Fruit fly (Drosophila melanogaster) whole organism, embryonic: ENCODE measurements around the gene alpha4GT2.
A peak's percentile ranks its signal among the peaks of the same experiment; 100 is the strongest.

Experiments used
- CG13775 ChIP-seq: fragments of 200-800 bp; sonication (Bioruptor generic); optimal IDR thresholded peaks from 3 replicates; lab custom pipeline; 2017; ENCODE audit warnings: missing biosample characterization, mild to moderate bottlenecking, missing genetic modification characterization
- CG34224 ChIP-seq: fragments of 200-800 bp; sonication (Bioruptor generic); IDR thresholded peaks from 3 replicates; pipeline ENCODE4 v1.3.6; 2022; ENCODE audit warnings: missing biosample characterization, missing genetic modification characterization; ENCODE audit not compliant: partially characterized antibody
- CG6791 ChIP-seq: fragments of 200-800 bp; sonication (Bioruptor generic); IDR thresholded peaks from 3 replicates; pipeline ENCODE4 v1.3.6; 2022; ENCODE audit warnings: missing biosample characterization, missing genetic modification characterization; ENCODE audit not compliant: partially characterized antibody
- bab2 ChIP-seq: fragments of 200-800 bp; sonication (Bioruptor generic); optimal IDR thresholded peaks from 2 replicates; lab custom pipeline; 2016; ENCODE audit warnings: missing biosample characterization, missing genetic modification characterization
- lilli ChIP-seq: fragments of 200-800 bp; sonication (Bioruptor generic); optimal IDR thresholded peaks from 3 replicates; lab custom pipeline; 2016; ENCODE audit warnings: missing biosample characterization, missing genetic modification characterization
- prd ChIP-seq, 3 experiments: fragments of >200 bp in 2 of 3; fragments of 200-800 bp in 1 of 3; sonication (Bioruptor generic) in 1 of 3; optimal IDR thresholded peaks in 2 of 3; IDR thresholded peaks in 1 of 3; 2 replicates in 2 of 3; 3 replicates in 1 of 3; pipeline versions ENCODE4 v1.3.6 to Lab custom; 2017 to 2022; ENCODE audit warnings: missing biosample characterization in 1 of 3, missing genetic modification characterization in 1 of 3

Gene alpha4GT2

DNA sequence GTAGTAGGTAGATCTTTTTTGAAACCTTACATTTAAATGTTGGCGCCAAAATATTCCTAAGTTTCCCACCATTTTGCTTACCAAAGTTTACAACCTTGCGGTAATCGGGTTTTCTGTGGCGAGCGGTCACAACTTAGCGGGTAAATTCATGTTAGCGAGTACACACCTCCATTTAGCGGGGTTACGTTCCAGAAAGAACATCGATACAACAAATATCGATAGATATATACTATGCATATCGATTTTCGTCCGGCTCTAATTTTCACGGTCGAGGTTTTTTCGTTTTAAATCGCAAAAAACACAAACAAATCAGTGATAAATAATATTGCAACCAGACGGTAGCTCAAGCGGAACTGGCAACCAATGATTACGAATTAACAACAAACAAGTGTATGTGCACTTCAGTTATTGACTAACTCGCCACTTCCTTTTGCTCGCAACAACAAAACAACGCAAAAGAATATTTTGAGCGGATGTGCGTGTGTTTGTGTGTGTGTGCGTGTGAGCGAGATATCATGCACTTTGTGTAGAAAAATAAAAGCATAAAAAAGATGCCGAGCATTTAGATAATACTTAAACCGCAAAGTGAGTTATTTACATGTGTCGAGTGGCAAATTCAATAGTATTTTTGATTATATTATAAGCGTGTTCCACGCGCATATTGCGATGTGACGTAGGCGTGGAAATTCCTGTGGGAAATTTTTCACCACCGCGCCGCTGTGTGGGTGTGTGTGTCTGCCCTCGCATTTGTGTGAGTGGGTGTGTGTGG, 56.5 kb downstream of the alpha4GT2 start, which contains the start of gene Lnk (continued):
- TF ChIP-seq prd (optimal IDR thresholded peaks at IDR 0.05; lab: Kevin White, UChicago) (no peak), prd (GFP tag; IDR thresholded peaks at IDR 0.05; lab: Robert Waterston, UW) (no peak), CG6791 (GFP tag; lab: Robert Waterston, UW) (peak; percentile 92), bab2 (GFP tag; lab: Kevin White, UChicago) (no peak), CG34224 (peak; percentile 82), lilli (GFP tag; lab: Kevin White, UChicago) (no peak), CG13775 (GFP tag; lab: Kevin White, UChicago) (no peak)
